Worm (Caenorhabditis elegans) whole organism, L4/young adult: ENCODE measurements around the gene dmd-5.

Experiments
- dao-5 ChIP-seq: sonication (generic microtip); optimal IDR thresholded peaks from 2 replicates; lab custom pipeline; 2016; ENCODE audit warnings: missing genotype, missing genetic modification characterization, moderate library complexity, missing compliant biosample characterization
- him-1 ChIP-seq: sonication (generic microtip); optimal IDR thresholded peaks from 2 replicates; lab custom pipeline; 2016; ENCODE audit warnings: missing genotype, missing genetic modification reagents, missing genetic modification characterization, missing compliant biosample characterization

- TF ChIP-seq him-1 (no peak), dao-5 (no peak)
These were observed 8.7 kb downstream of the dmd-5 start, which contains the start of gene ifb-1 for ce11 chrII:5765318-5765717.
